Fruit fly (Drosophila melanogaster): Measurements from ENCODE around the gene GCC185.

- TF ChIP-seq Ets98B (GFP tag; IDR thresholded peaks at IDR 0.05) (no peak), EcR (GFP tag; optimal IDR thresholded peaks at IDR 0.05) (no peak), CG9948 (tag; optimal IDR thresholded peaks at IDR 0.05) (no peak), CG17806 (tag; optimal IDR thresholded peaks at IDR 0.05) (no peak), rn (GFP tag; IDR thresholded peaks at IDR 0.05) (no peak), Pif1A (GFP tag; optimal IDR thresholded peaks at IDR 0.05) (no peak), CG14655 (GFP tag; optimal IDR thresholded peaks at IDR 0.05) (no peak), CG8159 (tag; optimal IDR thresholded peaks at IDR 0.05) (no peak)
Measured at dm6 chr3R:12005417-12005816, 5.2 kb upstream of the GCC185 start, which contains the start of gene Tk.
